Worm (Caenorhabditis elegans) whole organism, early embryonic: Measurements from ENCODE around the gene srx-33.

Experiments used
- B0310.2 ChIP-seq: sonication (generic microtip); optimal IDR thresholded peaks from 2 replicates; lab custom pipeline; 2016; ENCODE audit warnings: mild to moderate bottlenecking, missing genetic modification characterization, missing compliant biosample characterization
- F13C5.2 ChIP-seq: sonication (generic microtip); optimal IDR thresholded peaks from 2 replicates; lab custom pipeline; 2017; ENCODE audit warnings: mild to moderate bottlenecking, missing genetic modification characterization, inconsistent platforms, missing compliant biosample characterization
- aly-1 ChIP-seq: sonication (generic microtip); optimal IDR thresholded peaks from 2 replicates; lab custom pipeline; 2016; ENCODE audit warnings: missing genetic modification characterization, missing compliant biosample characterization
- ama-1 ChIP-seq: fragments of 150-350 bp; optimal IDR thresholded peaks from 2 replicates; lab custom pipeline; 2014
- ceh-13 ChIP-seq: fragments of 200-800 bp; sonication (Bioruptor generic); optimal IDR thresholded peaks from 2 replicates; lab custom pipeline; 2018; ENCODE audit warnings: mild to moderate bottlenecking, missing genetic modification characterization, missing compliant biosample characterization
- ceh-36 ChIP-seq: sonication (generic microtip); optimal IDR thresholded peaks from 2 replicates; lab custom pipeline; 2016; ENCODE audit warnings: missing genetic modification characterization, inconsistent platforms, missing compliant biosample characterization
- ets-7 ChIP-seq: sonication (generic microtip); optimal IDR thresholded peaks from 2 replicates; lab custom pipeline; 2016; ENCODE audit warnings: missing genotype, missing genetic modification characterization, missing compliant biosample characterization
- flt-1 ChIP-seq: fragments of 200-800 bp; sonication (Bioruptor generic); IDR thresholded peaks from 2 replicates; pipeline ENCODE4 v1.3.6; 2022; ENCODE audit warnings: missing genetic modification characterization, missing compliant biosample characterization
- hmbx-1 ChIP-seq: sonication (generic microtip); optimal IDR thresholded peaks from 2 replicates; lab custom pipeline; 2016; ENCODE audit warnings: mild to moderate bottlenecking, missing genetic modification characterization, missing compliant biosample characterization
- hmg-4 ChIP-seq: fragments of 200-800 bp; sonication (Bioruptor generic); optimal IDR thresholded peaks from 2 replicates; lab custom pipeline; 2018; ENCODE audit warnings: mild to moderate bottlenecking, missing genetic modification characterization, missing compliant biosample characterization
- hnd-1 ChIP-seq: sonication (generic microtip); optimal IDR thresholded peaks from 2 replicates; lab custom pipeline; 2016; ENCODE audit warnings: missing genetic modification characterization, missing compliant biosample characterization
- pes-1 ChIP-seq: fragments of 200-800 bp; sonication (Bioruptor generic); IDR thresholded peaks from 2 replicates; pipeline ENCODE4 v1.3.6; 2022; ENCODE audit warnings: missing genetic modification reagents, missing genetic modification characterization, missing compliant biosample characterization
- scrt-1 ChIP-seq: fragments of 200-800 bp; sonication (Bioruptor generic); IDR thresholded peaks from 2 replicates; pipeline ENCODE4 v1.3.6; 2022; ENCODE audit warnings: missing genetic modification characterization, missing compliant biosample characterization
- sea-1 ChIP-seq: fragments of 200-800 bp; sonication (Bioruptor generic); conservative IDR thresholded peaks from 2 replicates; pipeline ENCODE4 v1.3.6; 2022; ENCODE audit warnings: missing genetic modification characterization, missing compliant biosample characterization
- tbx-11 ChIP-seq: fragments of 200-800 bp; sonication (Bioruptor generic); IDR thresholded peaks from 2 replicates; pipeline ENCODE4 v1.3.6; 2022; ENCODE audit warnings: missing genetic modification characterization, missing compliant biosample characterization
- tbx-37 ChIP-seq: fragments of 200-800 bp; sonication (Bioruptor generic); conservative IDR thresholded peaks from 2 replicates; pipeline ENCODE4 v1.3.6; 2022; ENCODE audit warnings: missing genetic modification reagents, missing genetic modification characterization, missing compliant biosample characterization
- tra-4 ChIP-seq: sonication (generic microtip); optimal IDR thresholded peaks from 2 replicates; lab custom pipeline; 2017; ENCODE audit warnings: missing genetic modification characterization, missing compliant biosample characterization

srx-33 gene

DNA sequence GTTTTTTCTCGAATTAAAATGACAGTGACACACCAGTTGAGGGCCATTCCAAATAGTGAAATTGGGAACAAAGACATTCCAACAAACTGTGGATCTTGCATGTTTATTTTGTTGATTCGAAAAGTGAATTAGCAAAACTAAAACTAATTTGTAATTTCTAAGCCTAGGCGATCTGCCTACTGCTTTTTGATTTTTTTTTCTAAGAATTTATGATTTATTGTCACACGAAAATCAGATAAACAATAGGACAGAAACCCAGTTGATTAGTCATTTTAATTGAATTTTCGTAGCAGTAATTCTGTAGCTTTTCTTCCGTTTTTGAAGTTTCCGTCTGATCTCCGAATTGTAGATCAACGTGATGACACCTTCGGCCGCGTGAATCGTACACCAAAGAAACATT is at the start of gene srx-33:
TSS of gene srx-33 (minus strand) at position 101 of the 400 bp plus-strand sequence.
- TF ChIP-seq pes-1 (GFP tag; lab: Robert Waterston, UW) (no peak), ets-7 (tag; lab: Kevin White, UChicago) (no peak), tbx-37 (no peak), F13C5.2 (tag; lab: Kevin White, UChicago) (no peak), sea-1 (no peak), ama-1 (no peak), hnd-1 (tag; lab: Kevin White, UChicago) (no peak), ceh-36 (tag; lab: Kevin White, UChicago) (no peak), flt-1 (GFP tag; lab: Robert Waterston, UW) (no peak), ceh-13 (GFP tag; lab: Kevin White, UChicago) (no peak)

DNA sequence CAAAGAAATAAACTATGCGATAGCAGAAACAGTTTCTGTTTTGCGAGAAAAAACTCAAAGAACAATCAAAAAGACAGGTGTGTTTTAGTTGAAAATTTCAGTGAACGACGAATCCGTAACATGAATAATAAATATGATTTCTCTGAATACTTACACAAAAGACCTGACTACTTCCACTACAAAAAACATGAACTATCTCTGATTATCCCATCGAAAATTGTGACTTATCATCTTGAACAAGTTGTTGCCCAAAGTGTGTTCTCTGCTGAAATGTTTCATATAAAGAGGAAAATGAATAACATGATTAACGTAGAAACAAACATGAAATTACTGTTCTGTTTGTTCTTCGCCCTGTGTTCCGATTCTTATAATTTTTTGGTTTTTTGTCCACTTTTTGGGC is 48.0 kb upstream of the srx-33 start, which contains the start of gene ugt-36:
TSS of gene ugt-36 (plus strand) at position 301 of the 400 bp plus-strand sequence.
- no peak for TF ChIP-seq tra-4 (tag; lab: Kevin White, UChicago)
- no peak for TF ChIP-seq scrt-1 (GFP tag; lab: Robert Waterston, UW)
- no peak for TF ChIP-seq sea-1
- TF ChIP-seq ama-1 = no peak
- no peak for TF ChIP-seq hmbx-1 (tag; lab: Kevin White, UChicago)
- TF ChIP-seq pes-1 (GFP tag; lab: Robert Waterston, UW) = no peak
- TF ChIP-seq F13C5.2 (tag; lab: Kevin White, UChicago) = no peak
- no peak for TF ChIP-seq tbx-37
- no peak for TF ChIP-seq B0310.2 (tag; lab: Kevin White, UChicago)

DNA sequence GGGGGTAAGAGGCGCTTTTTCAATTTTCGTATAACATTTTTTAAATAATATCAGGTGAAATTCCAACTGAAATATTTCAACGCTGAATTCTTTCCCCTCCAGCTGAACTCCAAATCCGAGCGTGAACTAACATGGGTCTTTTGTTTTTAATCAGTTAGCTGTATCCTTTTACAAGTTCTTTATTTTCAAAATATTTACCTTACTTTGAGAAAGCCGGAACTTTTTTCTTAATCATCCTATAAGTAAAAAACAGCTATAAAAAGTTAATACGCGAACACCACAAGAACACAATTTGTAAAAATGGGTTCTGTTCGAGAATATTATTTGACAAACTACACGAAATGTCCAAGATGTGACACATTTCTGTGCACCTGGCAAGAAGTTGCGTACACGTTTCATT is 45.5 kb upstream of the srx-33 start, which contains the start of gene srh-83:
TSS of gene srh-83 (plus strand) at position 301 of the 400 bp plus-strand sequence.
- no peak for TF ChIP-seq ets-7 (tag; lab: Kevin White, UChicago)
- TF ChIP-seq hmg-4 = no peak
- TF ChIP-seq sea-1 = no peak
- no peak for TF ChIP-seq aly-1 (tag; lab: Kevin White, UChicago)
- no peak for TF ChIP-seq F13C5.2 (tag; lab: Kevin White, UChicago)
- no peak for TF ChIP-seq tbx-11 (GFP tag; lab: Robert Waterston, UW)
- TF ChIP-seq ceh-13 (GFP tag; lab: Kevin White, UChicago) = no peak
- no peak for TF ChIP-seq tbx-37
- TF ChIP-seq pes-1 (GFP tag; lab: Robert Waterston, UW) = no peak
- TF ChIP-seq ama-1 = no peak
- TF ChIP-seq tra-4 (tag; lab: Kevin White, UChicago) = no peak
- no peak for TF ChIP-seq hmbx-1 (tag; lab: Kevin White, UChicago)
- TF ChIP-seq ceh-36 (tag; lab: Kevin White, UChicago) = no peak
- TF ChIP-seq scrt-1 (GFP tag; lab: Robert Waterston, UW) = no peak

DNA sequence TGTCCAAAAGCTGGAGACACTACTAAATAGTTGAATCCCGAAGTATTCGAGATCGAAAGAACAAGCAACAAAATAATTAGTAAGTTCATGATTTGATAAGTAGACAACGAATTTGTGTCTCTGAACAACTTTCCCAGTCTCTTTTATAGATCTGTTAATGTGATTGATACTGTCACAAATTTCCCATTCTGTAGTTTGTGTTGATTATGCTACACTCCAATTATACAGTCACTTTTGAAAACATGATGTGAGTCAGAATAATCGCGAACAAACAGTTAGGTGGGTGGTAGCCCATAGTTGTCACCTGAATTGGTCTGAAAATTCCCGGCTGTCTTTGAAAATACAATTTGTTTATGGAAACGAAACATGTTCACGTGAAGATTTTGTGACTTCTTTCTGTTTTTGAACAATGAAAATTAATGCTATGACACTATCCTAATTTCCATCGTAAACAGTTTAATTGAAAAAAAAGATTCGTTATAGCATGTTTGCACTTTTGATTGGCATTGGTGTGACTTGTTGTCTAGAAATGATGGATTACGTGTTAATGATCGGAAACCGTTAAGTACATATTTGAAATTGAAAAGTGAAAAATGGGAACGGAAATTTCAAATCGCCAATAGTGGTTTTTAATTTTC is 44.9 kb upstream of the srx-33 start, which contains the start of gene ugt-41:
TSS of gene ugt-41 (minus strand) at position 119 of the 638 bp plus-strand sequence.
- no peak for TF ChIP-seq tra-4 (tag; lab: Kevin White, UChicago)

DNA sequence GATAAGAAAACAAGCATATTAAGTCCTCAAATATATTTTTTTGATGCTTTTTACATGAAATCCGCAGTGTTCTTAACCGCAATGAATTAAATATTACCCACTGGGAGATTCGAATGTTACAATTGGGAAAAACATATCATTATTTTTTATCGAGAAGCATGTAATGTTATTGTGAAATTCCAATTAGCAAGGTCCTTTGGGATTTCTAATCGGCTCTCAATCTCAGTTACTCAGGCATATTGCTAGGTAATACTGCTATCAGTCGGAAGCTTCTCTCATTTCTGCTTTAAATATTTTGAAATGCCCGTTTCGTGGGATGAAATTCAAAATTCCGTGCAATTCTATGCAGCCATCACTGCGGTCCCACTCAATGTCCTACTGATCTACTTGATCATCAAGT is 40.7 kb upstream of the srx-33 start, which contains the start of gene str-204:
TSS of gene str-204 (plus strand) at position 301 of the 400 bp plus-strand sequence.
- TF ChIP-seq ceh-36 (tag; lab: Kevin White, UChicago) (no peak), flt-1 (GFP tag; lab: Robert Waterston, UW) (no peak), aly-1 (tag; lab: Kevin White, UChicago) (no peak), ceh-13 (GFP tag; lab: Kevin White, UChicago) (no peak), sea-1 (no peak), ets-7 (tag; lab: Kevin White, UChicago) (no peak), F13C5.2 (tag; lab: Kevin White, UChicago) (no peak), tra-4 (tag; lab: Kevin White, UChicago) (no peak)

DNA sequence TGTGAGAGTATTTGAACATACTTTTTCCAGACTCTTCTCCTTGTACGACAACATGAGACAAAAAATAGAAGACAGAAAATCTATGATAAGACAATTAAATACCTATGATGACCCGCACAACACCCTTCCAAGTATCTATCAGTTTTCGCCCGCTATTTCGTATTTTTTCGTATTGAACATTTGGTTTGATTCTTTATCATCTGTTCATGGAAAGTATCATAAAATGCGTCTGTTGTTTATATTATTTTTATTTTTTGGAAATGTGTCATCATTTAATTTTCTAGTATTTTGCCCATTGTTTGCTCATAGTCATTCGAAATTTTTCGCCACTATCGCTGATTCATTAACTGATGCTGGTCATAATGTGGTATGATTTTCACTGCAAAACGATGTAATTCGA is 38.4 kb upstream of the srx-33 start, which contains the start of gene ugt-39:
TSS of gene ugt-39 (plus strand) at position 54 of the 400 bp plus-strand sequence.
- TF ChIP-seq pes-1 (GFP tag; lab: Robert Waterston, UW) = no peak
- TF ChIP-seq tra-4 (tag; lab: Kevin White, UChicago) = no peak
- TF ChIP-seq ets-7 (tag; lab: Kevin White, UChicago) = no peak
- TF ChIP-seq tbx-37 = no peak
- no peak for TF ChIP-seq scrt-1 (GFP tag; lab: Robert Waterston, UW)
- TF ChIP-seq ceh-13 (GFP tag; lab: Kevin White, UChicago) = no peak
- no peak for TF ChIP-seq tbx-11 (GFP tag; lab: Robert Waterston, UW)
- no peak for TF ChIP-seq ceh-36 (tag; lab: Kevin White, UChicago)
- no peak for TF ChIP-seq ama-1
- no peak for TF ChIP-seq B0310.2 (tag; lab: Kevin White, UChicago)
- no peak for TF ChIP-seq aly-1 (tag; lab: Kevin White, UChicago)
- TF ChIP-seq hnd-1 (tag; lab: Kevin White, UChicago) = no peak
- no peak for TF ChIP-seq flt-1 (GFP tag; lab: Robert Waterston, UW)
- TF ChIP-seq F13C5.2 (tag; lab: Kevin White, UChicago) = no peak
- no peak for TF ChIP-seq hmbx-1 (tag; lab: Kevin White, UChicago)
- no peak for TF ChIP-seq sea-1
- TF ChIP-seq hmg-4 = no peak

DNA sequence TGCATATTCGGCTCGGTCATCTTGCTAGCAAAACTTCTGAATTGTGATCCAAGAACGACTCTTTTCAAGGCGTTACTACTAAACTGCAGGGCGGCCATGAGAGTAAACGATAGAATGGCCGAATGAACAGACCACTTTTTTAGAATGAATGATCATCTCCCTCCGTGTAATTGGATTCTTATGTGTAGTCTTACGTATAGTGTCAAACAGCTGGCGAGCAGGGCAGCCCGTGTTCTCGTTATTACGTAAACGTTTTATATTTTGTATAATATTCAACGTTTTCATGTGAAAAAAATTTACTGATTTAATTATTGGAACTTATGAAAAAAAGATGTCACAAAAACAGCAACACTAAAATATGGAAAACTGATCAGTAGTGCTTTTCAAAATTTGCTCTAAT is 37.4 kb upstream of the srx-33 start, which contains the start of gene F10D2.10:
TSS of gene F10D2.10 (minus strand) at position 101 of the 400 bp plus-strand sequence.
- TF ChIP-seq ama-1 = no peak
- no peak for TF ChIP-seq B0310.2 (tag; lab: Kevin White, UChicago)
- TF ChIP-seq aly-1 (tag; lab: Kevin White, UChicago) = no peak
- TF ChIP-seq hnd-1 (tag; lab: Kevin White, UChicago) = no peak
- no peak for TF ChIP-seq ceh-36 (tag; lab: Kevin White, UChicago)
- TF ChIP-seq pes-1 (GFP tag; lab: Robert Waterston, UW) = no peak
- no peak for TF ChIP-seq ets-7 (tag; lab: Kevin White, UChicago)
- no peak for TF ChIP-seq hmbx-1 (tag; lab: Kevin White, UChicago)
- TF ChIP-seq ceh-13 (GFP tag; lab: Kevin White, UChicago) = no peak
- no peak for TF ChIP-seq tra-4 (tag; lab: Kevin White, UChicago)
- TF ChIP-seq flt-1 (GFP tag; lab: Robert Waterston, UW) = no peak
- TF ChIP-seq tbx-37 = no peak
- no peak for TF ChIP-seq F13C5.2 (tag; lab: Kevin White, UChicago)
- TF ChIP-seq scrt-1 (GFP tag; lab: Robert Waterston, UW) = no peak
- no peak for TF ChIP-seq tbx-11 (GFP tag; lab: Robert Waterston, UW)
- TF ChIP-seq sea-1 = no peak
- no peak for TF ChIP-seq hmg-4
